Fruit fly (Drosophila melanogaster): Measurements from ENCODE around the gene CG34174.

CG34174 gene

DNA sequence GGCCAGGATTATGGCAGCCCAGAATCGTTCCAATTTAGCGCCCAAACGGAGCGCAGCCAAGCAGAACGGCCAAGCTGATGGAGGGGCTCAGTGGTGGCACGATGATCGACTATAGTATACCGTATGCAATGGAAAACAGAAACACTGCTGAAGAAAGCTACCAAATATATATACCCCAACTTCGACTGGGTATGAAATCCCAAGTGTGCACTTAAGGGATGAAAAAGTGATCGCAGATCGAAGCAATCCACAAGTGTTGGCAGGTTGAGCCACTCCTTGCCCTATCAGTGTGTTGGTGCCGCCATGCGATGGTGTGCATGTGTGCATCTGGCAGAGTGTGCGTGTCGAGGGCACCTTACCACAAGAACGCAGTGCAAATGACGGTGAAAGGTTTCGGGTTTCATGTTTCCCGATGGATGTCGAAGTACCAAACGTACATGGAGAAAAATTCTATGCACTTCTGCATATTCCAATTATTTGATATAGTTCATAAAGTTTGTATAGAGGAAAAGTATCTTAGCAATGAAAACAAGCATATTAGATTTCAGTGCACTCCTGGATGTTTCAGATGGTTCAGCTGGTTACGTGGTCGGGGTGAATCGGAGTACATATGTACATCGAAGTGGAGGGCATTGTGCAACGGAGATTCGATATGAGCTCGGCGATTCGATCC lies 32.0 kb upstream of the CG34174 start:
- TF ChIP-seq CG12104 (GFP tag; optimal IDR thresholded peaks at IDR 0.05) (no peak), CG8765 (GFP tag; IDR thresholded peaks at IDR 0.05) (peak; percentile 16; the same call in 1 of the 2 replicates), CG7839 (tag; optimal IDR thresholded peaks at IDR 0.05) (no peak), sna (GFP tag; IDR thresholded peaks at IDR 0.05; ENCODE audit: partially characterized antibody) (peak; percentile 33; the same call in 1 of the 2 replicates), twi (tag; optimal IDR thresholded peaks at IDR 0.05) (peak; percentile 95), CTCF (GFP tag; optimal IDR thresholded peaks at IDR 0.05) (no peak), hth (optimal IDR thresholded peaks at IDR 0.05) (peak; percentile 22), Xrp1 (GFP tag; IDR thresholded peaks at IDR 0.05) (peak; percentile 35; the same call in 1 of the 2 replicates), CG7963 (GFP tag; IDR thresholded peaks at IDR 0.05; ENCODE audit: partially characterized antibody) (peak; percentile 70), chinmo (GFP tag; IDR thresholded peaks at IDR 0.05; ENCODE audit: partially characterized antibody) (no peak), Six4 (GFP tag; optimal IDR thresholded peaks at IDR 0.05) (peak; percentile 73), zfh1 (GFP tag; IDR thresholded peaks at IDR 0.05) (no peak; the same call in 2 of the 3 replicates), wor (GFP tag; IDR thresholded peaks at IDR 0.05) (no peak), cato (GFP tag; optimal IDR thresholded peaks at IDR 0.05; ENCODE audit: borderline replicate concordance) (no peak), CG33557 (GFP tag; optimal IDR thresholded peaks at IDR 0.05) (peak; percentile 1), lbe (GFP tag; optimal IDR thresholded peaks at IDR 0.05) (no peak), CG32767 (GFP tag; IDR thresholded peaks at IDR 0.05) (no peak), dpn (GFP tag; optimal IDR thresholded peaks at IDR 0.05) (peak in 1 of 2 experiments; percentile 9), CkIIα-i1 (GFP tag; IDR thresholded peaks at IDR 0.05) (no peak), pan (optimal IDR thresholded peaks at IDR 0.05) (peak in 1 of 2 experiments; percentile 83), pan (GFP tag; optimal IDR thresholded peaks at IDR 0.05 in 1 of 2, IDR thresholded peaks at IDR 0.05 in 1 of 2) (peak in 1 of 2 experiments; percentile 57), CG12391 (tag; optimal IDR thresholded peaks at IDR 0.05) (no peak), kah (GFP tag; optimal IDR thresholded peaks at IDR 0.05) (peak; percentile 81), slou (GFP tag; optimal IDR thresholded peaks at IDR 0.05) (no peak), ato (GFP tag; IDR thresholded peaks at IDR 0.05; ENCODE audit: partially characterized antibody) (0 out of 2 replicates have a peak, but pooled peaks have one; percentile 15), Drgx (GFP tag; IDR thresholded peaks at IDR 0.05) (no peak), crp (GFP tag; optimal IDR thresholded peaks at IDR 0.05) (no peak), MESR4 (GFP tag; optimal IDR thresholded peaks at IDR 0.05) (no peak), CG10147 (GFP tag; optimal IDR thresholded peaks at IDR 0.05) (no peak), lov (optimal IDR thresholded peaks at IDR 0.05) (no peak), lov (GFP tag; IDR thresholded peaks at IDR 0.05) (peak; percentile 27; the same call in 1 of the 3 replicates), CG2199 (GFP tag; IDR thresholded peaks at IDR 0.05) (no peak), Myb (GFP tag; optimal IDR thresholded peaks at IDR 0.05) (no peak), sqz (GFP tag; optimal IDR thresholded peaks at IDR 0.05) (no peak), Med (GFP tag) (peak; percentile 7), pnt (GFP tag; optimal IDR thresholded peaks at IDR 0.05) (no peak), CG17912 (GFP tag; optimal IDR thresholded peaks at IDR 0.05) (no peak), Fer1 (GFP tag; optimal IDR thresholded peaks at IDR 0.05) (no peak), HLH4C (GFP tag; IDR thresholded peaks at IDR 0.05; ENCODE audit: partially characterized antibody) (peak; percentile 63), row (GFP tag; IDR thresholded peaks at IDR 0.05) (peak; percentile 67), CG7357 (GFP tag; IDR thresholded peaks at IDR 0.05) (no peak), CG8478 (optimal IDR thresholded peaks at IDR 0.05) (peak; percentile 66), CG7928 (GFP tag; optimal IDR thresholded peaks at IDR 0.05) (no peak), CG1647 (GFP tag; optimal IDR thresholded peaks at IDR 0.05) (no peak), rib (GFP tag; IDR thresholded peaks at IDR 0.05) (0 out of 2 replicates have a peak, but pooled peaks have one; percentile 28), cg (GFP tag; optimal IDR thresholded peaks at IDR 0.05) (peak; percentile 75), vfl (GFP tag; optimal IDR thresholded peaks at IDR 0.05) (no peak), slp2 (GFP tag; optimal IDR thresholded peaks at IDR 0.05) (no peak), knrl (GFP tag; IDR thresholded peaks at IDR 0.05; ENCODE audit: partially characterized antibody) (no peak), org-1 (GFP tag; optimal IDR thresholded peaks at IDR 0.05) (no peak), CG30020 (tag; optimal IDR thresholded peaks at IDR 0.05) (no peak)

Data from whole organism, embryonic.